Worm (Caenorhabditis elegans): Measurements from ENCODE around the gene col-89.
A peak's percentile ranks its signal among the peaks of the same experiment; 100 is the strongest.

The col-89 gene

DNA sequence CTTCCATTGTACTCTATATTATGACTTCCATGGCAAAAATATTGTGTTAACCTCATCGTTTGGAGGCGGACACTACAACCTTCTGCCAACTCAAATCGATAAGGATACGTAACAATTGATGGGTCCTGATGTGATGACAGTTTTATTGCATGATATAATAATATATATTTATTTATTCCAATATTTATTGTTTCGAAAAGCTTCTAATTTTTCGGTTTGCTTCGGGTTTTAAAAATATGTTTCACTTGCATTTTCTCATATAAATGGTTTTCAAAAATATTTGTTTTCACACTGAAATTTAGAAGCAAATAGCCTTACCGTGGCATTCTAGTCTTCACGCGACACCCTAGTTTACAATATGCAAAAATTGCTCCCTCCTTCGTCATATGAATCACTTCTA, 41.2 kb upstream of the col-89 start, which contains the start of gene T04A8.13:
TSS of gene T04A8.13 (plus strand) at position 301 of the 400 bp plus-strand sequence.
- TF ChIP-seq lir-3 (tag; optimal IDR thresholded peaks at IDR 0.05; ENCODE audit: poor library complexity) (no peak), mef-2 (tag; optimal IDR thresholded peaks at IDR 0.05) (no peak), fos-1 (tag; optimal IDR thresholded peaks at IDR 0.05) (no peak), nhr-90 (tag; optimal IDR thresholded peaks at IDR 0.05; ENCODE audit: poor library complexity) (no peak), zip-4 (GFP tag; optimal IDR thresholded peaks at IDR 0.05) (no peak), efl-1 (optimal IDR thresholded peaks at IDR 0.05) (no peak), efl-1 (GFP tag; optimal IDR thresholded peaks at IDR 0.05 in 1 of 2) (peak in 1 of 2 experiments; percentile 2)

DNA sequence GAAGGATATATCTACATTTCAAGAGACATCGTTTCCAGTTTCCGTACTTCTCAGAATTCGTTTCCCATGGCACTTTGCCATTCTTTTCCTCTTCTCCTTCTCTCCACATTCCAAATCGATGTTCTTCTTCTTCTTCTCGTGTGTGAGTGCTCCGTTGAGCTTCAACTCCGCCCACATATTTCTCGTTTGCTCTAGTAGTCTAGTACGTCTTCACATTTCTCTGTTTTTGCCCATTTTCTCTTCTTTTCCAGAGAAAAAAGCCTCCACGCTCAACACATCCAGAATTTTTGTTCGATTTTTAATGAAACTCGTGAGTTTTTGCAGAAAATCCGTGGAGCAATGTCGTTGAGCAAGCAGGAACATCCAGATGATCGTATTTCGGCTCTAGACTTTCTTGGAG, 39.0 kb upstream of the col-89 start, which contains the start of gene T04A8.18:
TSS of gene T04A8.18 (plus strand) at position 301 of the 400 bp plus-strand sequence.
- TF ChIP-seq hlh-4 (tag; optimal IDR thresholded peaks at IDR 0.05) (no peak), aly-2 (tag; optimal IDR thresholded peaks at IDR 0.05) (no peak), nhr-84 (tag; optimal IDR thresholded peaks at IDR 0.05) (no peak), ceh-90 (tag; optimal IDR thresholded peaks at IDR 0.05) (no peak), pag-3 (tag; optimal IDR thresholded peaks at IDR 0.05; ENCODE audit: borderline replicate concordance, insufficient read depth) (no peak), xbp-1 (tag; optimal IDR thresholded peaks at IDR 0.05) (no peak), fos-1 (tag; optimal IDR thresholded peaks at IDR 0.05) (no peak), nhr-20 (tag; optimal IDR thresholded peaks at IDR 0.05) (no peak), ets-5 (GFP tag; IDR thresholded peaks at IDR 0.05) (no peak)

DNA sequence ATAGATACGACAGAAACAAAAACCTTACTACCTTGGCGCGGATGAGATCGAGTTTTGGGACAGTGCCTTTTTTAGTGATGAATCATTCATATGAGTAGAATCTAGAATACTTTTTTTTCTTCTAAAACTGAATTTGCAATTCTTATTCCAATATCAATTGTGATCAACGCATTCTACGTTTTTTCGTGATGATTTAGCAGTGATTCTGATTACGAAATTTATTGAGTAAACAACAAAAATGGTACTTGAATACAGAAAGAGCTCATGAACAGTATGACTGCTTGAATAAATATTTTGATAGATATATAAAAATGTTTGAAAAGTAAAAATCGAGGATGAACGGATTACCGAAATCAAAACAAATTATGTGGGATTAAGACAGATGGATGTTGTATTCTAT, 32.8 kb upstream of the col-89 start, which contains the start of gene him-18:
TSS of gene him-18 (minus strand) at position 101 of the 400 bp plus-strand sequence.
- TF ChIP-seq dpl-1 (GFP tag; optimal IDR thresholded peaks at IDR 0.05) (no peak), nhr-20 (tag; optimal IDR thresholded peaks at IDR 0.05) (no peak), pqm-1 (tag; optimal IDR thresholded peaks at IDR 0.05) (no peak), lin-39 (tag; optimal IDR thresholded peaks at IDR 0.05) (no peak), unc-98 (GFP tag; IDR thresholded peaks at IDR 0.05) (no peak), tbx-2 (tag; optimal IDR thresholded peaks at IDR 0.05) (no peak), nhr-85 (tag) (no peak), nhr-77 (tag; optimal IDR thresholded peaks at IDR 0.05) (no peak), fkh-8 (tag; optimal IDR thresholded peaks at IDR 0.05) (no peak), nhr-71 (tag; optimal IDR thresholded peaks at IDR 0.05) (no peak), C16A3.4 (tag; optimal IDR thresholded peaks at IDR 0.05) (no peak), efl-3 (GFP tag; optimal IDR thresholded peaks at IDR 0.05) (no peak), fkh-10 (GFP tag; optimal IDR thresholded peaks at IDR 0.05) (no peak), hlh-17 (GFP tag; optimal IDR thresholded peaks at IDR 0.05; ENCODE audit: borderline replicate concordance) (no peak), ces-1 (GFP tag; optimal IDR thresholded peaks at IDR 0.05) (no peak), aly-2 (tag; optimal IDR thresholded peaks at IDR 0.05) (no peak), hpl-2 (GFP tag; optimal IDR thresholded peaks at IDR 0.05) (no peak), xbp-1 (tag; optimal IDR thresholded peaks at IDR 0.05) (no peak)

DNA sequence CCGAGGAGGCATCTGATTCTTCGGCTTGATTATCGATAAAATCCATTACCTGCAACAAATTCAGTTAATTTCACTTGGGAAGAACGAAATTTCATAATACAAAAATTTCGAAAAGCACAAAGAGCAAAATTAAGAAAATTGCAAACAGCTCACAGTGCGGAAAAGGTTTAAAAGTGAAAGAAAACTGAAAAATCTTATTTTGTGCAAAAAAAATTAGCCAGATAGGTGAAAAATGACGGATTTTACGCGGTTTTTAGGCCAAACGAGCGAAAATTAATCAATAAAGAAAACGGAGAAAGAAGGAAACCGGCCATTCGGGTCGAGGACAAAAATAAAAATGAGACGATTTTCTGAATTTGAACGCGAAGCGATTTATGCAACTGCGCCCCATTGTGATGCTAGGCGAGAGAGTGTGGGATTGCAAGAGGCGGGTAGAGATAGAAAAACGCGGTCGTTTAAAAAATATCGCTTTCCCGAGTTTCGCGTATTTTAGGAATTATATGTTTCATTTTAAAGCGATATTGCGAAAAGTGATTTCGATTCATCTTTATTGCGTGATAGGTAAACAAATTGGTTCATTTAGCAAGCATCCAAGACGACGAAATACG, 27.2 kb upstream of the col-89 start, which contains the start of gene emb-5:
TSS of gene emb-5 (minus strand) at position 51 of the 608 bp plus-strand sequence.
- TF ChIP-seq unc-62 (GFP tag; optimal IDR thresholded peaks at IDR 0.05): no peak
- no peak for TF ChIP-seq egl-13 (tag; optimal IDR thresholded peaks at IDR 0.05)
- peak; percentile 77 for TF ChIP-seq nhr-47 (tag; optimal IDR thresholded peaks at IDR 0.05)
- no peak for TF ChIP-seq alr-1 (tag; optimal IDR thresholded peaks at IDR 0.05; ENCODE audit: borderline replicate concordance)
- TF ChIP-seq lin-13 (GFP tag; optimal IDR thresholded peaks at IDR 0.05): peak; percentile 62
- TF ChIP-seq hlh-17 (GFP tag; optimal IDR thresholded peaks at IDR 0.05; ENCODE audit: borderline replicate concordance): no peak
- TF ChIP-seq tbx-2 (tag; optimal IDR thresholded peaks at IDR 0.05): no peak
- no peak for TF ChIP-seq vab-15 (tag; optimal IDR thresholded peaks at IDR 0.05)
- peak in 1 of 2 experiments; percentile 36 for TF ChIP-seq mdl-1 (tag; optimal IDR thresholded peaks at IDR 0.05)
- TF ChIP-seq ceh-88 (GFP tag; IDR thresholded peaks at IDR 0.05): no peak
- TF ChIP-seq pax-3 (tag; optimal IDR thresholded peaks at IDR 0.05): peak; percentile 28
- peak; percentile 59 for TF ChIP-seq jun-1 (tag; optimal IDR thresholded peaks at IDR 0.05)
- TF ChIP-seq zag-1 (tag; optimal IDR thresholded peaks at IDR 0.05): no peak
- TF ChIP-seq hpl-2 (GFP tag; optimal IDR thresholded peaks at IDR 0.05): no peak
- TF ChIP-seq nhr-12 (tag; optimal IDR thresholded peaks at IDR 0.05): no peak
- no peak for TF ChIP-seq ceh-63 (GFP tag; optimal IDR thresholded peaks at IDR 0.05)
- TF ChIP-seq mab-9 (GFP tag; IDR thresholded peaks at IDR 0.05): peak; percentile 40; the same call in 1 of the 2 replicates
- no peak for TF ChIP-seq aha-1 (tag; optimal IDR thresholded peaks at IDR 0.05)
- TF ChIP-seq Y116A8C.19 (tag; optimal IDR thresholded peaks at IDR 0.05; ENCODE audit: borderline replicate concordance): no peak
- peak; percentile 65 for TF ChIP-seq C04F5.9 (tag; optimal IDR thresholded peaks at IDR 0.05)
- peak; percentile 79 for TF ChIP-seq nhr-71 (tag; optimal IDR thresholded peaks at IDR 0.05)

Data from whole organism, L1 larva.